Worm (Caenorhabditis elegans): Measurements from ENCODE around the gene swt-7.

The swt-7 gene

ce11 chrV:5030715-5031114 lies at the start of gene swt-7:
TSS of gene swt-7 (minus strand) at chrV:5030815.
- TF ChIP-seq F16B12.6 (tag; optimal IDR thresholded peaks at IDR 0.05), result no peak
- TF ChIP-seq nhr-77 (tag; optimal IDR thresholded peaks at IDR 0.05), result no peak
- no peak for TF ChIP-seq sptf-1 (tag; optimal IDR thresholded peaks at IDR 0.05)
- no peak for TF ChIP-seq efl-1 (optimal IDR thresholded peaks at IDR 0.05)
- no peak for TF ChIP-seq efl-1 (GFP tag; optimal IDR thresholded peaks at IDR 0.05 in 1 of 2)
- no peak for TF ChIP-seq elt-3 (tag; optimal IDR thresholded peaks at IDR 0.05)
- no peak for TF ChIP-seq zag-1 (tag; optimal IDR thresholded peaks at IDR 0.05)
- TF ChIP-seq ceh-90 (tag; optimal IDR thresholded peaks at IDR 0.05), result no peak
- TF ChIP-seq ztf-11 (tag; optimal IDR thresholded peaks at IDR 0.05), result no peak
- TF ChIP-seq nhr-76 (tag; optimal IDR thresholded peaks at IDR 0.05), result no peak
- TF ChIP-seq nhr-71 (tag; optimal IDR thresholded peaks at IDR 0.05), result no peak
- no peak for TF ChIP-seq ama-1 (optimal IDR thresholded peaks at IDR 0.05)
- no peak for TF ChIP-seq hlh-17 (GFP tag; optimal IDR thresholded peaks at IDR 0.05; ENCODE audit: borderline replicate concordance)
- no peak for TF ChIP-seq xbp-1 (tag; optimal IDR thresholded peaks at IDR 0.05)
- no peak for TF ChIP-seq pax-3 (tag; optimal IDR thresholded peaks at IDR 0.05)
- no peak for TF ChIP-seq vab-15 (tag; optimal IDR thresholded peaks at IDR 0.05)
- no peak for TF ChIP-seq lsy-2 (tag; optimal IDR thresholded peaks at IDR 0.05)
- no peak for TF ChIP-seq efl-3 (GFP tag; optimal IDR thresholded peaks at IDR 0.05)
- TF ChIP-seq swsn-7 (tag; optimal IDR thresholded peaks at IDR 0.05), result no peak
- TF ChIP-seq nhr-237 (tag; optimal IDR thresholded peaks at IDR 0.05), result no peak
- TF ChIP-seq ceh-88 (GFP tag; IDR thresholded peaks at IDR 0.05), result no peak

- no peak for TF ChIP-seq dpl-1 (GFP tag; optimal IDR thresholded peaks at IDR 0.05)
- peak; percentile 79 for TF ChIP-seq blmp-1 (tag; optimal IDR thresholded peaks at IDR 0.05)
- peak; percentile 4 for TF ChIP-seq nhr-85 (tag)
These were observed 41.5 kb upstream of the swt-7 start, which contains the start of gene Y58A7A.2 for ce11 chrV:5072082-5072481. TSS of gene Y58A7A.2 (minus strand) at chrV:5072182.

DNA sequence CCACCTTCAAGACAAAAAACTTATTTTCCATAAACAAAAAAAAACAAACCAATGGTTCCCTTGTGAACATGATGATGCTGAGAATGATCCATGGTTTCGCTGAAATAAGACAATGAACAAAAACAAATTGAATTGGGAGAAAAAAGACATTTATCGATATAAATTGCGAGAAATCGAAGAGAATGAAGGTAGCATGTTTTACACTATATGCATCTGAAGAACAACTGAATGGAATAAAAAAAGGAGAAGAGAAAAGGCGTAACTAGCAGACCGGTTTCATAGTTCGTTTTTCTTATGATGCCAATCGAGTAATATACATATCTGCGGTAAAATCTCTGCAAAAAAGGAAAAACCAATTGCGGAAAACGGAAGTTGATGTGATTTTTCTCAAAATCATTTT lies 38.8 kb upstream of the swt-7 start, which contains the start of gene Y58A7A.1:
Gene Y58A7A.1, minus strand, starts transcription at position 101 of the 400 bp plus-strand sequence.
- no peak for TF ChIP-seq dpl-1 (GFP tag; optimal IDR thresholded peaks at IDR 0.05)
- TF ChIP-seq unc-86 (tag; optimal IDR thresholded peaks at IDR 0.05), result no peak
- no peak for TF ChIP-seq ceh-63 (GFP tag; optimal IDR thresholded peaks at IDR 0.05)
- no peak for TF ChIP-seq elt-3 (tag; optimal IDR thresholded peaks at IDR 0.05)
- no peak for TF ChIP-seq lin-15B (tag; optimal IDR thresholded peaks at IDR 0.05)
- no peak for TF ChIP-seq hlh-17 (GFP tag; optimal IDR thresholded peaks at IDR 0.05; ENCODE audit: borderline replicate concordance)
- TF ChIP-seq nhr-20 (tag; optimal IDR thresholded peaks at IDR 0.05), result no peak
- no peak for TF ChIP-seq lin-35 (GFP tag; optimal IDR thresholded peaks at IDR 0.05)
- no peak for TF ChIP-seq skn-1 (tag; optimal IDR thresholded peaks at IDR 0.05)
- no peak for TF ChIP-seq xbp-1 (tag; optimal IDR thresholded peaks at IDR 0.05)

ce11 chrV:5067390-5067789 lies 36.8 kb upstream of the swt-7 start:
- TF ChIP-seq C04F5.9 (tag; optimal IDR thresholded peaks at IDR 0.05) (no peak), lin-13 (GFP tag; optimal IDR thresholded peaks at IDR 0.05) (no peak), grh-1 (GFP tag; IDR thresholded peaks at IDR 0.05) (no peak), elt-2 (tag; optimal IDR thresholded peaks at IDR 0.05) (peak; percentile 85), pqm-1 (tag; optimal IDR thresholded peaks at IDR 0.05) (peak; percentile 51), rnt-1 (tag; optimal IDR thresholded peaks at IDR 0.05) (no peak)

- no peak for TF ChIP-seq C34B4.2 (tag; optimal IDR thresholded peaks at IDR 0.05)
- TF ChIP-seq hlh-17 (GFP tag; optimal IDR thresholded peaks at IDR 0.05; ENCODE audit: borderline replicate concordance), result no peak
- peak; percentile 8 for TF ChIP-seq lin-13 (GFP tag; optimal IDR thresholded peaks at IDR 0.05)
- peak; percentile 10 for TF ChIP-seq xbp-1 (tag; optimal IDR thresholded peaks at IDR 0.05)
- no peak for TF ChIP-seq vab-15 (tag; optimal IDR thresholded peaks at IDR 0.05)
- no peak for TF ChIP-seq unc-62 (GFP tag; optimal IDR thresholded peaks at IDR 0.05)
- no peak for TF ChIP-seq zip-4 (GFP tag; optimal IDR thresholded peaks at IDR 0.05)
- peak; percentile 44 for TF ChIP-seq nhr-20 (tag; optimal IDR thresholded peaks at IDR 0.05)
- TF ChIP-seq mdl-1 (tag; optimal IDR thresholded peaks at IDR 0.05), result no peak
- peak; percentile 50 for TF ChIP-seq C16A3.4 (tag; optimal IDR thresholded peaks at IDR 0.05)
- no peak for TF ChIP-seq nhr-84 (tag; optimal IDR thresholded peaks at IDR 0.05)
- TF ChIP-seq ces-1 (GFP tag; optimal IDR thresholded peaks at IDR 0.05), result no peak
- peak in 2 of 3 experiments; percentile 27 to 60 for TF ChIP-seq ceh-82 (tag; optimal IDR thresholded peaks at IDR 0.05)
- no peak for TF ChIP-seq unc-98 (GFP tag; IDR thresholded peaks at IDR 0.05)
- peak; percentile 80 for TF ChIP-seq blmp-1 (tag; optimal IDR thresholded peaks at IDR 0.05)
- no peak for TF ChIP-seq ztf-4 (tag; optimal IDR thresholded peaks at IDR 0.05)
These were observed 34.3 kb upstream of the swt-7 start, which contains the start of gene mlk-1 for ce11 chrV:5064761-5065421. TSS of gene mlk-1 (minus strand) at chrV:5064811.

Measured in whole organism, L1 larva.